Fruit fly (Drosophila melanogaster) whole organism, embryonic: ENCODE results near the gene CG45073.

Source experiments
- Awh ChIP-seq: fragments of 200-800 bp; sonication (Bioruptor generic); IDR thresholded peaks from 2 replicates; pipeline ENCODE4, ENCODE4 v1.3.6; 2022; ENCODE audit warnings: missing biosample characterization, missing genetic modification characterization
- CG10321 ChIP-seq: fragments of 200-800 bp; sonication (Bioruptor generic); IDR thresholded peaks from 2 replicates; pipeline ENCODE4 v1.3.6; 2022; ENCODE audit warnings: missing biosample characterization, missing genetic modification characterization
- CG10959 ChIP-seq: fragments of 200-800 bp; sonication (Bioruptor generic); IDR thresholded peaks from 2 replicates; pipeline ENCODE4 v1.3.6; 2022; ENCODE audit warnings: missing biosample characterization, missing genetic modification characterization
- CG10979 ChIP-seq: fragments of 200-800 bp; sonication (Bioruptor generic); optimal IDR thresholded peaks from 2 replicates; lab custom pipeline; 2018; ENCODE audit warnings: missing biosample characterization, mild to moderate bottlenecking, missing genetic modification characterization, moderate library complexity
- CG11723 ChIP-seq: fragments of 200-800 bp; sonication (Bioruptor generic); optimal IDR thresholded peaks from 2 replicates; lab custom pipeline; 2017; ENCODE audit warnings: missing biosample characterization, mild to moderate bottlenecking, missing genetic modification characterization
- CG13424 ChIP-seq: fragments of 200-800 bp; sonication (Bioruptor generic); optimal IDR thresholded peaks from 2 replicates; lab custom pipeline; 2019; ENCODE audit warnings: missing biosample characterization, mild to moderate bottlenecking, missing genetic modification characterization, moderate library complexity
- CG14014 ChIP-seq: fragments of 200-800 bp; sonication (Bioruptor generic); IDR thresholded peaks from 2 replicates; pipeline ENCODE4 v1.3.6; 2022; ENCODE audit warnings: missing biosample characterization, missing genetic modification characterization
- CG14050 ChIP-seq: fragments of 200-800 bp; sonication (Bioruptor generic); IDR thresholded peaks from 3 replicates; pipeline ENCODE4 v1.3.6; 2022; ENCODE audit warnings: missing biosample characterization, missing genetic modification characterization
- CG14860 ChIP-seq: fragments of 200-800 bp; sonication (Bioruptor generic); IDR thresholded peaks from 3 replicates; pipeline ENCODE4 v1.3.6; 2022; ENCODE audit warnings: missing biosample characterization, missing genetic modification characterization; ENCODE audit not compliant: partially characterized antibody
- CG1647 ChIP-seq: fragments of 200-800 bp; sonication (Bioruptor generic); optimal IDR thresholded peaks from 3 replicates; lab custom pipeline; 2016; ENCODE audit warnings: missing biosample characterization, missing genetic modification characterization
- CG16815 ChIP-seq: fragments of 200-800 bp; sonication (Bioruptor generic); optimal IDR thresholded peaks from 3 replicates; lab custom pipeline; 2017; ENCODE audit warnings: missing biosample characterization, mild to moderate bottlenecking, missing genetic modification characterization
- CG17912 ChIP-seq: fragments of 200-800 bp; sonication (Bioruptor generic); optimal IDR thresholded peaks from 2 replicates; lab custom pipeline; 2018; ENCODE audit warnings: missing biosample characterization, mild to moderate bottlenecking, missing genetic modification characterization
- CG30020 ChIP-seq: fragments of 200-800 bp; optimal IDR thresholded peaks from 2 replicates; lab custom pipeline; 2019; ENCODE audit warnings: missing biosample characterization, mild to moderate bottlenecking, missing genetic modification characterization, moderate library complexity
- CG34224 ChIP-seq: fragments of 200-800 bp; sonication (Bioruptor generic); IDR thresholded peaks from 3 replicates; pipeline ENCODE4 v1.3.6; 2022; ENCODE audit warnings: missing biosample characterization, missing genetic modification characterization; ENCODE audit not compliant: partially characterized antibody
- CG3838 ChIP-seq: fragments of 200-800 bp; sonication (Bioruptor generic); optimal IDR thresholded peaks from 3 replicates; lab custom pipeline; 2016; ENCODE audit warnings: missing biosample characterization, missing genetic modification characterization
- CG43689 ChIP-seq: fragments of 200-800 bp; sonication (Bioruptor generic); IDR thresholded peaks from 2 replicates; pipeline ENCODE4 v1.3.6; 2022; ENCODE audit warnings: missing biosample characterization, missing genetic modification characterization
- CG4404 ChIP-seq: fragments of 200-800 bp; sonication (Bioruptor generic); IDR thresholded peaks from 2 replicates; pipeline ENCODE4 v1.3.6; 2022; ENCODE audit warnings: missing biosample characterization, missing genetic modification characterization
- CG4707 ChIP-seq: fragments of 200-800 bp; sonication (Bioruptor generic); optimal IDR thresholded peaks from 2 replicates; lab custom pipeline; 2018; ENCODE audit warnings: missing biosample characterization, mild to moderate bottlenecking, missing genetic modification characterization, moderate library complexity
- CG5245 ChIP-seq: fragments of 200-800 bp; sonication (Bioruptor generic); optimal IDR thresholded peaks from 3 replicates; lab custom pipeline; 2016; ENCODE audit warnings: missing biosample characterization, missing genetic modification characterization
- CG6813 ChIP-seq: fragments of 200-800 bp; sonication (Bioruptor generic); optimal IDR thresholded peaks from 2 replicates; lab custom pipeline; 2017; ENCODE audit warnings: missing biosample characterization, missing genetic modification characterization, mild to moderate bottlenecking, moderate library complexity, missing genetic modification reagents
- CG8290 ChIP-seq, 3 experiments: fragments of 200-800 bp; sonication (Bioruptor generic); optimal IDR thresholded peaks; 2 replicates each; lab custom pipeline; 2016 to 2019; ENCODE audit warnings: missing biosample characterization in 3 of 3, missing genetic modification characterization in 3 of 3, mild to moderate bottlenecking in 2 of 3, moderate library complexity in 1 of 3
- CG8944 ChIP-seq: fragments of 200-800 bp; sonication (Bioruptor generic); optimal IDR thresholded peaks from 3 replicates; lab custom pipeline; 2016; ENCODE audit warnings: missing biosample characterization, missing genetic modification characterization
- CkIIα-i1 ChIP-seq: fragments of 200-800 bp; sonication (Bioruptor generic); IDR thresholded peaks from 2 replicates; pipeline ENCODE4 v1.3.6; 2022; ENCODE audit warnings: missing biosample characterization, missing genetic modification characterization
- CrebB ChIP-seq: fragments of 200-800 bp; sonication (Bioruptor generic); optimal IDR thresholded peaks from 3 replicates; lab custom pipeline; 2018; ENCODE audit warnings: missing biosample characterization, mild to moderate bottlenecking, missing genetic modification characterization
- Dbx ChIP-seq: fragments of 200-800 bp; sonication (Bioruptor generic); IDR thresholded peaks from 3 replicates; pipeline ENCODE4 v1.3.6; 2022; ENCODE audit warnings: missing biosample characterization, missing genetic modification characterization
- Dek ChIP-seq: fragments of 200-800 bp; sonication (Bioruptor generic); optimal IDR thresholded peaks from 3 replicates; lab custom pipeline; 2019; ENCODE audit warnings: missing biosample characterization, mild to moderate bottlenecking, missing genetic modification characterization, moderate library complexity
- Gsc ChIP-seq: fragments of 200-800 bp; sonication (Bioruptor generic); IDR thresholded peaks from 2 replicates; pipeline ENCODE4 v1.3.6; 2022; ENCODE audit warnings: missing biosample characterization, missing genetic modification characterization
- H15 ChIP-seq: fragments of 200-800 bp; sonication (Bioruptor generic); IDR thresholded peaks from 3 replicates; pipeline ENCODE4 v1.3.6; 2022; ENCODE audit warnings: missing biosample characterization, missing genetic modification characterization
- Hey ChIP-seq: fragments of 200-800 bp; sonication (Bioruptor generic); optimal IDR thresholded peaks from 3 replicates; lab custom pipeline; 2018; ENCODE audit warnings: missing biosample characterization, mild to moderate bottlenecking, missing genetic modification characterization
- Hr51 ChIP-seq, 2 experiments: fragments of 200-800 bp; sonication (Bioruptor generic); optimal IDR thresholded peaks; 2 replicates in 1 of 2; 3 replicates in 1 of 2; lab custom pipeline; 2016 to 2018; ENCODE audit warnings: missing biosample characterization in 2 of 2, missing genetic modification characterization in 2 of 2, mild to moderate bottlenecking in 1 of 2, moderate library complexity in 1 of 2
- Med ChIP-seq: fragments of 200-800 bp; sonication (Bioruptor generic); peaks from one replicate; lab custom pipeline; 2016; ENCODE audit warnings: missing biosample characterization, missing genetic modification characterization, mild to moderate bottlenecking, inconsistent platforms, moderate library complexity
- Nf-YC ChIP-seq: fragments of 200-800 bp; optimal IDR thresholded peaks from 3 replicates; lab custom pipeline; 2019; ENCODE audit warnings: missing biosample characterization, mild to moderate bottlenecking, missing genetic modification characterization, moderate library complexity
- Spps ChIP-seq: fragments of 200-800 bp; sonication (Bioruptor generic); optimal IDR thresholded peaks from 2 replicates; lab custom pipeline; 2018; ENCODE audit warnings: missing biosample characterization, mild to moderate bottlenecking, missing genetic modification characterization
- al ChIP-seq: fragments of 200-800 bp; sonication (Bioruptor generic); IDR thresholded peaks from 2 replicates; pipeline ENCODE4 v1.3.6; 2022; ENCODE audit warnings: missing biosample characterization, missing genetic modification characterization
- az2 ChIP-seq: fragments of 200-800 bp; sonication (Bioruptor generic); optimal IDR thresholded peaks from 3 replicates; lab custom pipeline; 2016; ENCODE audit warnings: missing biosample characterization, missing genetic modification characterization
- bab2 ChIP-seq: fragments of 200-800 bp; sonication (Bioruptor generic); optimal IDR thresholded peaks from 2 replicates; lab custom pipeline; 2016; ENCODE audit warnings: missing biosample characterization, missing genetic modification characterization
- corto ChIP-seq: fragments of 200-800 bp; sonication (Bioruptor generic); optimal IDR thresholded peaks from 2 replicates; lab custom pipeline; 2016; ENCODE audit warnings: missing biosample characterization, mild to moderate bottlenecking, missing genetic modification characterization, moderate library complexity
- dm ChIP-seq: fragments of 200-800 bp; sonication (Bioruptor generic); optimal IDR thresholded peaks from 3 replicates; lab custom pipeline; 2016; ENCODE audit warnings: missing biosample characterization, missing genetic modification characterization
- fd96Cb ChIP-seq: fragments of 200-800 bp; sonication (Bioruptor generic); optimal IDR thresholded peaks from 2 replicates; lab custom pipeline; 2018; ENCODE audit warnings: missing biosample characterization, mild to moderate bottlenecking, missing genetic modification characterization, moderate library complexity
- ftz-f1 ChIP-seq: fragments of 200-800 bp; sonication (Bioruptor generic); optimal IDR thresholded peaks from 2 replicates; lab custom pipeline; 2016; ENCODE audit warnings: missing biosample characterization, missing genetic modification characterization
- gcm2 ChIP-seq: fragments of 200-800 bp; sonication (Bioruptor generic); optimal IDR thresholded peaks from 2 replicates; lab custom pipeline; 2016; ENCODE audit warnings: missing biosample characterization, missing genetic modification characterization
- gem ChIP-seq: fragments of 200-800 bp; sonication (Bioruptor generic); optimal IDR thresholded peaks from 2 replicates; lab custom pipeline; 2019; ENCODE audit warnings: missing biosample characterization, mild to moderate bottlenecking, missing genetic modification characterization, moderate library complexity
- gro ChIP-seq: fragments of 200-800 bp; sonication (Bioruptor generic); optimal IDR thresholded peaks from 2 replicates; lab custom pipeline; 2016; ENCODE audit warnings: missing biosample characterization, missing genetic modification characterization
- ken ChIP-seq: fragments of 200-800 bp; sonication (Bioruptor generic); IDR thresholded peaks from 3 replicates; pipeline ENCODE4 v1.3.6; 2022; ENCODE audit warnings: missing biosample characterization, missing genetic modification characterization
- prd ChIP-seq, 3 experiments: fragments of >200 bp in 2 of 3; fragments of 200-800 bp in 1 of 3; sonication (Bioruptor generic) in 1 of 3; optimal IDR thresholded peaks in 2 of 3; IDR thresholded peaks in 1 of 3; 2 replicates in 2 of 3; 3 replicates in 1 of 3; pipeline versions ENCODE4 v1.3.6 to Lab custom; 2017 to 2022; ENCODE audit warnings: missing biosample characterization in 1 of 3, missing genetic modification characterization in 1 of 3
- sd ChIP-seq: fragments of 200-800 bp; sonication (Bioruptor generic); optimal IDR thresholded peaks from 3 replicates; lab custom pipeline; 2018; ENCODE audit warnings: missing biosample characterization, mild to moderate bottlenecking, missing genetic modification characterization, moderate library complexity
- sob ChIP-seq: fragments of 200-800 bp; sonication (Bioruptor generic); IDR thresholded peaks from 2 replicates; pipeline ENCODE4 v1.3.6; 2022; ENCODE audit warnings: missing biosample characterization, missing genetic modification characterization
- stwl ChIP-seq: fragments of 200-800 bp; sonication (Bioruptor generic); optimal IDR thresholded peaks from 3 replicates; lab custom pipeline; 2018; ENCODE audit warnings: missing biosample characterization, mild to moderate bottlenecking, missing genetic modification characterization, moderate library complexity
- tgo ChIP-seq: fragments of 200-800 bp; sonication (Bioruptor generic); IDR thresholded peaks from 3 replicates; pipeline ENCODE4 v1.3.6; 2022; ENCODE audit warnings: missing biosample characterization, missing genetic modification characterization
- unpg ChIP-seq: fragments of 200-800 bp; sonication (Bioruptor generic); optimal IDR thresholded peaks from 3 replicates; lab custom pipeline; 2018; ENCODE audit warnings: missing biosample characterization, mild to moderate bottlenecking, missing genetic modification characterization, moderate library complexity
- zfh2 ChIP-seq: fragments of 200-800 bp; sonication (Bioruptor generic); optimal IDR thresholded peaks from 2 replicates; lab custom pipeline; 2016; ENCODE audit warnings: missing biosample characterization, missing genetic modification characterization

CG45073 gene

DNA sequence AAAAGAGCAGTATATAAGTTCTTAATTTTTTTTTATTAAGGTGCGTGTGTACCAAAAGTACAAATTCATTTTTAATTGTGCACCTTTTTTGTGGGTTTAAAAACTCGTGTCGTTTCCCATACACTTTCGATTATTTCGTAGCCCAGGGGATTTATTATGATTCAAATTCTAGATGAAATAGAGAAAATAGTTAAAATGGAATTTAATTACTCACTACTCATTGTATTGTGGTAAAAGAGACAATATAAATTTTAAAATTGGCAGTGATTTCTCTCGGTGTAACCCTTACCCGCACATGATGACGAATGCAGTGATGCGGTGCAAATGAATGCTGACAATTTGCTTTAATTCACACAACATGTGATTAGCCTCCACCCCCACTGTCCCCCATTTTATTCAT lies 41.3 kb downstream of the CG45073 start (continued):
- TF ChIP-seq fd96Cb (tag; lab: Kevin White, UChicago): peak; percentile 24
- TF ChIP-seq CG11723: no peak
- no peak for TF ChIP-seq Gsc (GFP tag; lab: Robert Waterston, UW)
- TF ChIP-seq al (GFP tag; lab: Robert Waterston, UW): no peak
- TF ChIP-seq CG43689: no peak
- no peak for TF ChIP-seq Spps (tag; lab: Kevin White, UChicago)
- no peak for TF ChIP-seq CG14014 (GFP tag; lab: Robert Waterston, UW)
- no peak for TF ChIP-seq CG8290 (GFP tag; optimal IDR thresholded peaks at IDR 0.05; lab: Kevin White, UChicago)
- TF ChIP-seq CG8290 (tag; optimal IDR thresholded peaks at IDR 0.05; lab: Kevin White, UChicago): peak in 1 of 2 experiments; percentile 4
- TF ChIP-seq CG17912 (GFP tag; lab: Kevin White, UChicago): no peak
- no peak for TF ChIP-seq corto
- TF ChIP-seq Nf-YC (tag; lab: Kevin White, UChicago): no peak
- no peak for TF ChIP-seq CG14860
- no peak for TF ChIP-seq sd (tag; lab: Kevin White, UChicago)
- peak; percentile 47 for TF ChIP-seq gem (tag; lab: Kevin White, UChicago)
- TF ChIP-seq unpg (GFP tag; lab: Kevin White, UChicago): peak; percentile 14
- TF ChIP-seq CG16815 (GFP tag; lab: Kevin White, UChicago): no peak
- TF ChIP-seq dm (GFP tag; lab: Kevin White, UChicago): no peak
- no peak for TF ChIP-seq CkIIα-i1
- no peak for TF ChIP-seq CG4404 (GFP tag; lab: Robert Waterston, UW)
- TF ChIP-seq Hey: no peak
- TF ChIP-seq Dbx (GFP tag; lab: Robert Waterston, UW): no peak
- TF ChIP-seq CG3838 (GFP tag; lab: Kevin White, UChicago): no peak
- no peak for TF ChIP-seq CG6813 (GFP tag; lab: Kevin White, UChicago)
- no peak for TF ChIP-seq CG10321 (GFP tag; lab: Robert Waterston, UW)
- TF ChIP-seq H15 (GFP tag; lab: Robert Waterston, UW): no peak
- TF ChIP-seq Awh (GFP tag; lab: Robert Waterston, UW): peak; percentile 29; the same call in 1 of the 2 replicates
- TF ChIP-seq CG5245 (GFP tag; lab: Kevin White, UChicago): no peak
- no peak for TF ChIP-seq prd (optimal IDR thresholded peaks at IDR 0.05; lab: Kevin White, UChicago)
- peak; percentile 26; the same call in 1 of the 3 replicates for TF ChIP-seq prd (GFP tag; IDR thresholded peaks at IDR 0.05; lab: Robert Waterston, UW)
- TF ChIP-seq CG10959 (GFP tag; lab: Robert Waterston, UW): no peak
- TF ChIP-seq Hr51 (GFP tag; optimal IDR thresholded peaks at IDR 0.05; lab: Kevin White, UChicago): peak in 1 of 2 experiments; percentile 44
- peak; percentile 47 for TF ChIP-seq Med (GFP tag; lab: Kevin White, UChicago)
- TF ChIP-seq ftz-f1: no peak
- no peak for TF ChIP-seq zfh2 (GFP tag; lab: Kevin White, UChicago)
- 0 out of 3 replicates have a peak, but pooled peaks have one; percentile 16 for TF ChIP-seq tgo (GFP tag; lab: Robert Waterston, UW)
- no peak for TF ChIP-seq gcm2
- peak; percentile 12 for TF ChIP-seq CG13424 (tag; lab: Kevin White, UChicago)
- no peak for TF ChIP-seq CG30020 (tag; lab: Kevin White, UChicago)
- TF ChIP-seq CG14050: no peak
- no peak for TF ChIP-seq CG34224 (GFP tag; lab: Robert Waterston, UW)
- no peak for TF ChIP-seq CG8944
- TF ChIP-seq CG10979: peak; percentile 0
- no peak for TF ChIP-seq CrebB
- TF ChIP-seq CG4707 (GFP tag; lab: Kevin White, UChicago): no peak
- TF ChIP-seq Dek: no peak
- no peak for TF ChIP-seq sob (GFP tag; lab: Robert Waterston, UW)
- TF ChIP-seq gro (GFP tag; lab: Kevin White, UChicago): no peak
- no peak for TF ChIP-seq bab2 (GFP tag; lab: Kevin White, UChicago)
- no peak for TF ChIP-seq stwl
- no peak for TF ChIP-seq ken
- TF ChIP-seq CG1647: no peak
- TF ChIP-seq az2 (GFP tag; lab: Kevin White, UChicago): peak; percentile 5
